Worm (Caenorhabditis elegans): ENCODE measurements around the gene nduf-11.

DNA sequence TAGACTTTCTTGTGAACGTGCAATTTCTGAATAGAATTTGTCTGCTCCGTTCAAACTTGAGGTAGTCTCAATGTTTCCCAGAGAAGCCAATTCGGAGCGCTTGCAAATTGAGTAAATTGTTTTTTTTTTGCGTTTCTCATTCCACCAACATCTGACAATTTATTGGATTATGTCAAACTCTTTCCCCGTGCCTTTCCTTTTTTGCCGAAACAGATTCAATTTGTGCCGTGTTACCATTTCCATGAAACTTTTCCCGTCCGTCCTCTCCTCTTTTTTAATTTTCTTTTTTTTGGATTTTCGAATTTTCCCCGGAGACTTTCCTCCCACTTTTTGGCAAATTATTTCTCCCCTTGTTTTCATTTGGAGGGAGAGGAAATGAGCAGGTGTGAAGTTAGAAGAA lies 8.1 kb upstream of the nduf-11 start:
- TF ChIP-seq nhr-11 (tag; optimal IDR thresholded peaks at IDR 0.05), result no peak
- TF ChIP-seq nhr-12 (tag; optimal IDR thresholded peaks at IDR 0.05), result no peak
- no peak for TF ChIP-seq ama-1 (optimal IDR thresholded peaks at IDR 0.05)
- TF ChIP-seq fkh-10 (GFP tag; optimal IDR thresholded peaks at IDR 0.05), result no peak
- no peak for TF ChIP-seq elt-2 (tag; optimal IDR thresholded peaks at IDR 0.05)
- TF ChIP-seq ztf-11 (tag; optimal IDR thresholded peaks at IDR 0.05), result no peak
